Fruit fly (Drosophila melanogaster) whole organism, embryonic: ENCODE data around the gene JMJD5.

Experiments
- Abd-B ChIP-seq: fragments of 200-800 bp; sonication (Bioruptor generic); optimal IDR thresholded peaks from 2 replicates; lab custom pipeline; 2018; ENCODE audit warnings: missing biosample characterization, mild to moderate bottlenecking, missing genetic modification characterization, moderate library complexity
- CG10321 ChIP-seq: fragments of 200-800 bp; sonication (Bioruptor generic); IDR thresholded peaks from 2 replicates; pipeline ENCODE4 v1.3.6; 2022; ENCODE audit warnings: missing biosample characterization, missing genetic modification characterization
- CG11085 ChIP-seq: fragments of 200-800 bp; sonication (Bioruptor generic); IDR thresholded peaks from 2 replicates; pipeline ENCODE4 v1.3.6; 2022; ENCODE audit warnings: missing biosample characterization, missing genetic modification characterization
- CG12299 ChIP-seq: fragments of 200-800 bp; sonication (Bioruptor generic); optimal IDR thresholded peaks from 2 replicates; lab custom pipeline; 2018; ENCODE audit warnings: missing biosample characterization, mild to moderate bottlenecking, missing genetic modification characterization
- CG13287 ChIP-seq: fragments of 200-800 bp; sonication (Bioruptor generic); IDR thresholded peaks from 2 replicates; pipeline ENCODE4 v1.3.6; 2022; ENCODE audit warnings: missing biosample characterization, missing genetic modification characterization; ENCODE audit not compliant: partially characterized antibody
- CG13296 ChIP-seq: fragments of 200-800 bp; sonication (Bioruptor generic); optimal IDR thresholded peaks from 3 replicates; lab custom pipeline; 2018; ENCODE audit warnings: missing biosample characterization, mild to moderate bottlenecking, missing genetic modification characterization
- CG1529 ChIP-seq: fragments of 200-800 bp; sonication (Bioruptor generic); optimal IDR thresholded peaks from 3 replicates; lab custom pipeline; 2018; ENCODE audit warnings: missing biosample characterization, missing genetic modification characterization
- CG16779 ChIP-seq: fragments of 200-800 bp; sonication (Bioruptor generic); IDR thresholded peaks from 2 replicates; pipeline ENCODE4 v1.3.6; 2022; ENCODE audit warnings: missing biosample characterization, missing genetic modification characterization
- CG2120 ChIP-seq: fragments of 200-800 bp; sonication (Bioruptor generic); optimal IDR thresholded peaks from 3 replicates; lab custom pipeline; 2016; ENCODE audit warnings: missing biosample characterization, missing genetic modification characterization
- CG2875 ChIP-seq: fragments of 200-800 bp; sonication (Bioruptor generic); optimal IDR thresholded peaks from 2 replicates; lab custom pipeline; 2017; ENCODE audit warnings: missing biosample characterization, mild to moderate bottlenecking, missing genetic modification characterization, missing genetic modification reagents
- CG30403 ChIP-seq: fragments of 200-800 bp; sonication (Bioruptor generic); optimal IDR thresholded peaks from 3 replicates; lab custom pipeline; 2016; ENCODE audit warnings: missing biosample characterization, missing genetic modification characterization
- CG30431 ChIP-seq: fragments of 200-800 bp; sonication (Bioruptor generic); optimal IDR thresholded peaks from 2 replicates; lab custom pipeline; 2017; ENCODE audit warnings: missing biosample characterization, missing genetic modification characterization
- CG6689 ChIP-seq: fragments of 200-800 bp; sonication (Bioruptor generic); IDR thresholded peaks from 2 replicates; pipeline ENCODE4 v1.3.6; 2022; ENCODE audit warnings: missing biosample characterization, missing genetic modification characterization
- CG6765 ChIP-seq: fragments of 200-800 bp; sonication (Bioruptor generic); optimal IDR thresholded peaks from 3 replicates; lab custom pipeline; 2017; ENCODE audit warnings: missing biosample characterization, mild to moderate bottlenecking, missing genetic modification characterization
- CG6791 ChIP-seq: fragments of 200-800 bp; sonication (Bioruptor generic); IDR thresholded peaks from 3 replicates; pipeline ENCODE4 v1.3.6; 2022; ENCODE audit warnings: missing biosample characterization, missing genetic modification characterization; ENCODE audit not compliant: partially characterized antibody
- CG8388 ChIP-seq: fragments of 200-800 bp; sonication (Bioruptor generic); optimal IDR thresholded peaks from 2 replicates; lab custom pipeline; 2019; ENCODE audit warnings: missing biosample characterization, mild to moderate bottlenecking, missing genetic modification characterization, moderate library complexity
- CG9876 ChIP-seq: fragments of 200-800 bp; sonication (Bioruptor generic); optimal IDR thresholded peaks from 2 replicates; lab custom pipeline; 2016; ENCODE audit warnings: missing biosample characterization, missing genetic modification characterization
- CTCF ChIP-seq: fragments of 200-800 bp; sonication (Bioruptor generic); optimal IDR thresholded peaks from 2 replicates; lab custom pipeline; 2017; ENCODE audit warnings: missing biosample characterization, mild to moderate bottlenecking, missing genetic modification characterization, moderate library complexity
- Camta ChIP-seq: fragments of 200-800 bp; sonication (Bioruptor generic); optimal IDR thresholded peaks from 2 replicates; lab custom pipeline; 2016; ENCODE audit warnings: missing biosample characterization, missing genetic modification characterization
- Deaf1 ChIP-seq: fragments of 200-800 bp; optimal IDR thresholded peaks from 3 replicates; lab custom pipeline; 2019; ENCODE audit warnings: missing biosample characterization, mild to moderate bottlenecking, missing genetic modification characterization, moderate library complexity
- Dip3 ChIP-seq: fragments of 200-800 bp; sonication (Bioruptor generic); optimal IDR thresholded peaks from 3 replicates; lab custom pipeline; 2016; ENCODE audit warnings: missing biosample characterization, missing genetic modification characterization
- Doc2 ChIP-seq: fragments of 200-800 bp; sonication (Bioruptor generic); IDR thresholded peaks from 2 replicates; pipeline ENCODE4 v1.3.6; 2022; ENCODE audit warnings: missing biosample characterization, missing genetic modification characterization
- Dref ChIP-seq: fragments of 200-800 bp; sonication (Bioruptor generic); IDR thresholded peaks from 2 replicates; pipeline ENCODE4 v1.3.6; 2022; ENCODE audit warnings: missing biosample characterization, missing genetic modification characterization
- Gsc ChIP-seq: fragments of 200-800 bp; sonication (Bioruptor generic); IDR thresholded peaks from 2 replicates; pipeline ENCODE4 v1.3.6; 2022; ENCODE audit warnings: missing biosample characterization, missing genetic modification characterization
- HLH54F ChIP-seq: fragments of 200-800 bp; sonication (Bioruptor generic); optimal IDR thresholded peaks from 3 replicates; lab custom pipeline; 2016; ENCODE audit warnings: missing biosample characterization, missing genetic modification characterization
- Hmx ChIP-seq: fragments of 200-800 bp; sonication (Bioruptor generic); optimal IDR thresholded peaks from 2 replicates; lab custom pipeline; 2016; ENCODE audit warnings: missing biosample characterization, missing genetic modification characterization
- Hr3 ChIP-seq: fragments of 200-800 bp; sonication (Bioruptor generic); optimal IDR thresholded peaks from 3 replicates; lab custom pipeline; 2016; ENCODE audit warnings: missing biosample characterization, missing genetic modification characterization
- Hr51 ChIP-seq, 2 experiments: fragments of 200-800 bp; sonication (Bioruptor generic); optimal IDR thresholded peaks; 2 replicates in 1 of 2; 3 replicates in 1 of 2; lab custom pipeline; 2016 to 2018; ENCODE audit warnings: missing biosample characterization in 2 of 2, missing genetic modification characterization in 2 of 2, mild to moderate bottlenecking in 1 of 2, moderate library complexity in 1 of 2
- Jarid2 ChIP-seq: fragments of 200-800 bp; sonication (Bioruptor generic); optimal IDR thresholded peaks from 3 replicates; lab custom pipeline; 2017; ENCODE audit warnings: mild to moderate bottlenecking, missing biosample characterization, missing genetic modification reagents, missing genetic modification characterization
- Mad ChIP-seq: fragments of 200-800 bp; sonication (Bioruptor generic); optimal IDR thresholded peaks from 2 replicates; lab custom pipeline; 2016; ENCODE audit warnings: missing biosample characterization, missing genetic modification characterization
- Optix ChIP-seq: fragments of 200-800 bp; sonication (Bioruptor generic); IDR thresholded peaks from 3 replicates; pipeline ENCODE4 v1.3.6; 2022; ENCODE audit warnings: missing biosample characterization, missing genetic modification characterization
- Ptx1 ChIP-seq: fragments of 200-800 bp; sonication (Bioruptor generic); IDR thresholded peaks from 2 replicates; pipeline ENCODE4 v1.3.6; 2022; ENCODE audit warnings: missing biosample characterization, missing genetic modification characterization
- Rx ChIP-seq: fragments of 200-800 bp; sonication (Bioruptor generic); IDR thresholded peaks from 2 replicates; pipeline ENCODE4 v1.3.6; 2022; ENCODE audit warnings: missing biosample characterization, missing genetic modification characterization
- Ssrp ChIP-seq: fragments of 200-800 bp; sonication (Bioruptor generic); optimal IDR thresholded peaks from 2 replicates; lab custom pipeline; 2018; ENCODE audit warnings: missing biosample characterization, mild to moderate bottlenecking, missing genetic modification characterization, moderate library complexity
- ara ChIP-seq: fragments of 200-800 bp; sonication (Bioruptor generic); IDR thresholded peaks from 2 replicates; pipeline ENCODE4 v1.3.6; 2022; ENCODE audit warnings: missing biosample characterization, missing genetic modification characterization
- ci ChIP-seq: fragments of 200-800 bp; sonication (Bioruptor generic); IDR thresholded peaks from 3 replicates; pipeline ENCODE4 v1.3.6; 2022; ENCODE audit warnings: missing biosample characterization, missing genetic modification characterization
- crp ChIP-seq, 2 experiments: fragments of 200-800 bp; sonication (Bioruptor generic); optimal IDR thresholded peaks; 2 replicates in 1 of 2; 3 replicates in 1 of 2; lab custom pipeline; 2017; ENCODE audit warnings: missing biosample characterization in 2 of 2, missing genetic modification characterization in 2 of 2, mild to moderate bottlenecking in 1 of 2, moderate library complexity in 1 of 2
- dan ChIP-seq: fragments of 200-800 bp; sonication (Bioruptor generic); IDR thresholded peaks from 2 replicates; pipeline ENCODE4 v1.3.6; 2022; ENCODE audit warnings: missing biosample characterization, missing genetic modification characterization
- dimm ChIP-seq: fragments of 200-800 bp; sonication (Bioruptor generic); IDR thresholded peaks from 2 replicates; pipeline ENCODE4 v1.3.6; 2022; ENCODE audit warnings: missing biosample characterization, missing genetic modification characterization
- gce ChIP-seq: fragments of 200-800 bp; sonication (Bioruptor generic); IDR thresholded peaks from 3 replicates; pipeline ENCODE4 v1.3.6; 2022; ENCODE audit warnings: missing biosample characterization, missing genetic modification characterization
- gem ChIP-seq: fragments of 200-800 bp; sonication (Bioruptor generic); optimal IDR thresholded peaks from 2 replicates; lab custom pipeline; 2019; ENCODE audit warnings: missing biosample characterization, mild to moderate bottlenecking, missing genetic modification characterization, moderate library complexity
- grn ChIP-seq: fragments of 200-800 bp; sonication (Bioruptor generic); optimal IDR thresholded peaks from 3 replicates; lab custom pipeline; 2017; ENCODE audit warnings: missing biosample characterization, missing genetic modification characterization
- kay ChIP-seq: fragments of 200-800 bp; sonication (Bioruptor generic); optimal IDR thresholded peaks from 2 replicates; lab custom pipeline; 2016; ENCODE audit warnings: missing biosample characterization, missing genetic modification characterization
- lola ChIP-seq, 3 experiments: fragments of >200 bp in 2 of 3; fragments of 200-800 bp in 1 of 3; sonication (Bioruptor generic) in 1 of 3; optimal IDR thresholded peaks; 2 replicates each; lab custom pipeline; 2017 to 2019; ENCODE audit warnings: missing biosample characterization in 3 of 3, missing genetic modification characterization in 3 of 3, mild to moderate bottlenecking in 1 of 3, moderate library complexity in 1 of 3
- pho ChIP-seq: fragments of 200-800 bp; sonication (Bioruptor generic); optimal IDR thresholded peaks from 2 replicates; lab custom pipeline; 2016; ENCODE audit warnings: missing biosample characterization, missing genetic modification characterization
- ro ChIP-seq: fragments of 200-800 bp; sonication (Bioruptor generic); IDR thresholded peaks from 2 replicates; pipeline ENCODE4 v1.3.6; 2022; ENCODE audit warnings: missing biosample characterization, missing genetic modification characterization
- slou ChIP-seq: fragments of 200-800 bp; sonication (Bioruptor generic); optimal IDR thresholded peaks from 3 replicates; lab custom pipeline; 2016; ENCODE audit warnings: missing biosample characterization, missing genetic modification characterization
- ssp ChIP-seq: fragments of 200-800 bp; sonication (Bioruptor generic); IDR thresholded peaks from 2 replicates; pipeline ENCODE4 v1.3.6; 2022; ENCODE audit warnings: missing biosample characterization, missing genetic modification characterization
- vvl ChIP-seq: fragments of 200-800 bp; sonication (Bioruptor generic); IDR thresholded peaks from 2 replicates; pipeline ENCODE4 v1.3.6; 2022; ENCODE audit warnings: missing biosample characterization, missing genetic modification characterization
- zf30C ChIP-seq: fragments of 200-800 bp; sonication (Bioruptor generic); optimal IDR thresholded peaks from 3 replicates; lab custom pipeline; 2018; ENCODE audit warnings: missing biosample characterization, mild to moderate bottlenecking, missing genetic modification characterization

The JMJD5 gene

dm6 chr3L:796926-797802 is 44.0 kb downstream of the JMJD5 start (continued):
- no peak for TF ChIP-seq CG13287 (GFP tag; lab: Robert Waterston, UW)
- peak; percentile 50 for TF ChIP-seq CG8388 (GFP tag; lab: Kevin White, UChicago)
- TF ChIP-seq Abd-B (GFP tag; lab: Kevin White, UChicago), result no peak
- TF ChIP-seq Gsc, result no peak
- peak; percentile 35 for TF ChIP-seq CG30403 (GFP tag; lab: Kevin White, UChicago)
- TF ChIP-seq pho (GFP tag; lab: Kevin White, UChicago), result no peak
- peak; percentile 56 for TF ChIP-seq CG6689 (GFP tag; lab: Robert Waterston, UW)
- TF ChIP-seq CG16779 (GFP tag; lab: Robert Waterston, UW), result no peak
- TF ChIP-seq Rx (GFP tag; lab: Robert Waterston, UW), result peak; percentile 29; the same call in 1 of the 2 replicates
- TF ChIP-seq gem, result peak; percentile 79
- TF ChIP-seq CG2875 (GFP tag; lab: Kevin White, UChicago), result peak; percentile 37
- TF ChIP-seq vvl (GFP tag; lab: Robert Waterston, UW), result peak; percentile 75
- TF ChIP-seq Optix, result no peak
- no peak for TF ChIP-seq CG30431 (GFP tag; lab: Kevin White, UChicago)
- TF ChIP-seq slou (GFP tag; lab: Kevin White, UChicago), result no peak
- no peak for TF ChIP-seq ro
- peak; percentile 62 for TF ChIP-seq CG13296
- no peak for TF ChIP-seq CG10321 (GFP tag; lab: Robert Waterston, UW)
- peak; percentile 81 for TF ChIP-seq Ptx1 (GFP tag; lab: Robert Waterston, UW)
- TF ChIP-seq CG12299 (tag; lab: Kevin White, UChicago), result no peak
- no peak for TF ChIP-seq HLH54F (GFP tag; lab: Kevin White, UChicago)
- TF ChIP-seq gce (GFP tag; lab: Robert Waterston, UW), result no peak
- no peak for TF ChIP-seq zf30C (GFP tag; lab: Kevin White, UChicago)
- no peak for TF ChIP-seq grn (GFP tag; lab: Kevin White, UChicago)
- no peak for TF ChIP-seq CG1529 (GFP tag; lab: Kevin White, UChicago)
- no peak for TF ChIP-seq lola (GFP tag; optimal IDR thresholded peaks at IDR 0.05; lab: Kevin White, UChicago)
- no peak for TF ChIP-seq Doc2
- TF ChIP-seq Dip3, result no peak
- TF ChIP-seq CG6765 (GFP tag; lab: Kevin White, UChicago), result peak; percentile 33
- TF ChIP-seq CG6791, result no peak
- peak; percentile 55 for TF ChIP-seq ssp (GFP tag; lab: Robert Waterston, UW)
- no peak for TF ChIP-seq Hmx (GFP tag; lab: Kevin White, UChicago)
- TF ChIP-seq crp (GFP tag; optimal IDR thresholded peaks at IDR 0.05; lab: Kevin White, UChicago), result no peak
- no peak for TF ChIP-seq Jarid2 (GFP tag; lab: Kevin White, UChicago)
- no peak for TF ChIP-seq Hr3 (GFP tag; lab: Kevin White, UChicago)
- TF ChIP-seq CG2120 (GFP tag; lab: Kevin White, UChicago), result peak; percentile 26
- TF ChIP-seq CTCF (GFP tag; lab: Kevin White, UChicago), result no peak
- TF ChIP-seq Camta (GFP tag; lab: Kevin White, UChicago), result no peak
- no peak for TF ChIP-seq Mad (GFP tag; lab: Kevin White, UChicago)
- TF ChIP-seq Hr51 (GFP tag; optimal IDR thresholded peaks at IDR 0.05; lab: Kevin White, UChicago), result peak in 1 of 2 experiments; percentile 57
- peak; percentile 28; the same call in 1 of the 2 replicates for TF ChIP-seq ara (GFP tag; lab: Robert Waterston, UW)
- no peak for TF ChIP-seq dimm
- TF ChIP-seq ci (GFP tag; lab: Robert Waterston, UW), result peak; percentile 43; the same call in 1 of the 3 replicates
- TF ChIP-seq Dref, result no peak
- peak; percentile 5 for TF ChIP-seq kay (GFP tag; lab: Kevin White, UChicago)
- no peak for TF ChIP-seq Ssrp (tag; lab: Kevin White, UChicago)
- TF ChIP-seq CG9876, result no peak
- no peak for TF ChIP-seq CG11085 (GFP tag; lab: Robert Waterston, UW)
- no peak for TF ChIP-seq dan (GFP tag; lab: Robert Waterston, UW)
- peak; percentile 86 for TF ChIP-seq Deaf1 (tag; lab: Kevin White, UChicago)
